Worm (Caenorhabditis elegans) whole organism, L4/young adult: ENCODE data around the gene emc-1.

Source experiments
- dao-5 ChIP-seq: sonication (generic microtip); optimal IDR thresholded peaks from 2 replicates; lab custom pipeline; 2016; ENCODE audit warnings: missing genotype, missing genetic modification characterization, moderate library complexity, missing compliant biosample characterization
- him-1 ChIP-seq: sonication (generic microtip); optimal IDR thresholded peaks from 2 replicates; lab custom pipeline; 2016; ENCODE audit warnings: missing genotype, missing genetic modification reagents, missing genetic modification characterization, missing compliant biosample characterization

ce11 chrII:1441479-1441878 lies 58.7 kb downstream of the emc-1 start:
- TF ChIP-seq him-1 (tag; lab: Kevin White, UChicago) (no peak), dao-5 (tag; lab: Kevin White, UChicago) (no peak)
